Fruit fly (Drosophila melanogaster) whole organism, embryonic: ENCODE results near the gene CG31178.

Experiments used
- Asciz ChIP-seq: fragments of 200-800 bp; sonication (Bioruptor generic); optimal IDR thresholded peaks from 2 replicates; lab custom pipeline; 2017; ENCODE audit warnings: missing biosample characterization, mild to moderate bottlenecking, missing genetic modification characterization, missing genetic modification reagents
- Atf-2 ChIP-seq: fragments of 200-800 bp; sonication (Bioruptor generic); optimal IDR thresholded peaks from 2 replicates; lab custom pipeline; 2016; ENCODE audit warnings: missing biosample characterization, missing genetic modification characterization
- Awh ChIP-seq: fragments of 200-800 bp; sonication (Bioruptor generic); IDR thresholded peaks from 2 replicates; pipeline ENCODE4, ENCODE4 v1.3.6; 2022; ENCODE audit warnings: missing biosample characterization, missing genetic modification characterization
- CG10959 ChIP-seq: fragments of 200-800 bp; sonication (Bioruptor generic); IDR thresholded peaks from 2 replicates; pipeline ENCODE4 v1.3.6; 2022; ENCODE audit warnings: missing biosample characterization, missing genetic modification characterization
- CG11695 ChIP-seq: fragments of 200-800 bp; sonication (Bioruptor generic); IDR thresholded peaks from 3 replicates; pipeline ENCODE4 v1.3.6; 2022; ENCODE audit warnings: missing biosample characterization, missing genetic modification characterization
- CG12219 ChIP-seq: fragments of 200-800 bp; sonication (Bioruptor generic); optimal IDR thresholded peaks from 3 replicates; lab custom pipeline; 2018; ENCODE audit warnings: missing biosample characterization, mild to moderate bottlenecking, missing genetic modification characterization
- CG14710 ChIP-seq: fragments of 200-800 bp; sonication (Bioruptor generic); optimal IDR thresholded peaks from 3 replicates; lab custom pipeline; 2019; ENCODE audit warnings: missing biosample characterization, mild to moderate bottlenecking, missing genetic modification characterization, moderate library complexity
- CG15696 ChIP-seq: fragments of 200-800 bp; sonication (Bioruptor generic); optimal IDR thresholded peaks from 2 replicates; lab custom pipeline; 2019; ENCODE audit warnings: missing biosample characterization, mild to moderate bottlenecking, missing genetic modification characterization, moderate library complexity
- CG1602 ChIP-seq: fragments of 200-800 bp; sonication (Bioruptor generic); optimal IDR thresholded peaks from 3 replicates; lab custom pipeline; 2016; ENCODE audit warnings: missing biosample characterization, missing genetic modification characterization
- CG1603 ChIP-seq: fragments of 200-800 bp; sonication (Bioruptor generic); optimal IDR thresholded peaks from 2 replicates; lab custom pipeline; 2019; ENCODE audit warnings: missing biosample characterization, mild to moderate bottlenecking, missing genetic modification characterization, moderate library complexity
- CG2199 ChIP-seq: fragments of 200-800 bp; sonication (Bioruptor generic); IDR thresholded peaks from 3 replicates; pipeline ENCODE4 v1.3.6; 2022; ENCODE audit warnings: missing biosample characterization, missing genetic modification characterization
- CG31441 ChIP-seq: fragments of 200-800 bp; sonication (Bioruptor generic); IDR thresholded peaks from 2 replicates; pipeline ENCODE4 v1.3.6; 2022; ENCODE audit warnings: missing biosample characterization, missing genetic modification characterization
- CG3995 ChIP-seq: fragments of 200-800 bp; sonication (Bioruptor generic); optimal IDR thresholded peaks from 3 replicates; lab custom pipeline; 2016; ENCODE audit warnings: missing biosample characterization, missing genetic modification characterization
- CG8359 ChIP-seq: fragments of 200-800 bp; sonication (Bioruptor generic); optimal IDR thresholded peaks from 2 replicates; lab custom pipeline; 2017; ENCODE audit warnings: missing biosample characterization, mild to moderate bottlenecking, missing genetic modification characterization, borderline replicate concordance
- CG8924 ChIP-seq: fragments of 200-800 bp; optimal IDR thresholded peaks from 3 replicates; lab custom pipeline; 2019; ENCODE audit warnings: missing biosample characterization, mild to moderate bottlenecking, missing genetic modification characterization, moderate library complexity
- CrebB ChIP-seq: fragments of 200-800 bp; sonication (Bioruptor generic); optimal IDR thresholded peaks from 3 replicates; lab custom pipeline; 2018; ENCODE audit warnings: missing biosample characterization, mild to moderate bottlenecking, missing genetic modification characterization
- Lpt ChIP-seq: fragments of >200 bp; optimal IDR thresholded peaks from 2 replicates; lab custom pipeline; 2018; ENCODE audit warnings: missing biosample characterization, missing genetic modification characterization
- MTF-1 ChIP-seq: fragments of 200-800 bp; sonication (Bioruptor generic); optimal IDR thresholded peaks from 2 replicates; lab custom pipeline; 2018; ENCODE audit warnings: missing biosample characterization, mild to moderate bottlenecking, missing genetic modification characterization, borderline replicate concordance
- Mad ChIP-seq: fragments of 200-800 bp; sonication (Bioruptor generic); optimal IDR thresholded peaks from 2 replicates; lab custom pipeline; 2016; ENCODE audit warnings: missing biosample characterization, missing genetic modification characterization
- Meics ChIP-seq: fragments of 200-800 bp; sonication (Bioruptor generic); optimal IDR thresholded peaks from 2 replicates; lab custom pipeline; 2017; ENCODE audit warnings: missing biosample characterization, mild to moderate bottlenecking, missing genetic modification characterization
- NK7.1 ChIP-seq: fragments of 200-800 bp; sonication (Bioruptor generic); optimal IDR thresholded peaks from 3 replicates; lab custom pipeline; 2016; ENCODE audit warnings: missing biosample characterization, missing genetic modification characterization
- PHDP ChIP-seq: fragments of 200-800 bp; sonication (Bioruptor generic); optimal IDR thresholded peaks from 3 replicates; lab custom pipeline; 2018; ENCODE audit warnings: missing biosample characterization, mild to moderate bottlenecking, missing genetic modification characterization, moderate library complexity
- Scr ChIP-seq: fragments of 200-800 bp; sonication (Bioruptor generic); IDR thresholded peaks from 2 replicates; pipeline ENCODE4 v1.3.6; 2022; ENCODE audit warnings: missing biosample characterization, missing genetic modification characterization; ENCODE audit not compliant: partially characterized antibody
- Sry-δ ChIP-seq: fragments of 200-800 bp; sonication (Bioruptor generic); optimal IDR thresholded peaks from 2 replicates; lab custom pipeline; 2016; ENCODE audit warnings: missing biosample characterization, missing genetic modification characterization
- Ssrp ChIP-seq: fragments of 200-800 bp; sonication (Bioruptor generic); optimal IDR thresholded peaks from 2 replicates; lab custom pipeline; 2018; ENCODE audit warnings: missing biosample characterization, mild to moderate bottlenecking, missing genetic modification characterization, moderate library complexity
- TFAM ChIP-seq: fragments of 200-800 bp; sonication (Bioruptor generic); optimal IDR thresholded peaks from 2 replicates; lab custom pipeline; 2017; ENCODE audit warnings: missing biosample characterization, missing genetic modification characterization, inconsistent platforms
- Xbp1 ChIP-seq: fragments of 200-800 bp; sonication (Bioruptor generic); optimal IDR thresholded peaks from 3 replicates; lab custom pipeline; 2016; ENCODE audit warnings: missing biosample characterization, mild to moderate bottlenecking, missing genetic modification characterization
- bab2 ChIP-seq: fragments of 200-800 bp; sonication (Bioruptor generic); optimal IDR thresholded peaks from 2 replicates; lab custom pipeline; 2016; ENCODE audit warnings: missing biosample characterization, missing genetic modification characterization
- bowl ChIP-seq: fragments of 200-800 bp; sonication (Bioruptor generic); IDR thresholded peaks from 2 replicates; pipeline ENCODE4 v1.3.6; 2022; ENCODE audit warnings: missing biosample characterization, missing genetic modification characterization
- crol ChIP-seq: fragments of 200-800 bp; sonication (Bioruptor generic); IDR thresholded peaks from 2 replicates; pipeline ENCODE4 v1.3.6; 2022; ENCODE audit warnings: missing biosample characterization, missing genetic modification characterization
- disco-r ChIP-seq: fragments of 200-800 bp; sonication (Bioruptor generic); optimal IDR thresholded peaks from 2 replicates; lab custom pipeline; 2016; ENCODE audit warnings: missing biosample characterization, missing genetic modification characterization
- dysf ChIP-seq: fragments of 200-800 bp; sonication (Bioruptor generic); IDR thresholded peaks from 3 replicates; pipeline ENCODE4 v1.3.6; 2022; ENCODE audit warnings: missing biosample characterization, missing genetic modification characterization
- fd64A ChIP-seq: fragments of 200-800 bp; sonication (Bioruptor generic); optimal IDR thresholded peaks from 3 replicates; lab custom pipeline; 2018; ENCODE audit warnings: missing biosample characterization, mild to moderate bottlenecking, missing genetic modification characterization
- gce ChIP-seq: fragments of 200-800 bp; sonication (Bioruptor generic); IDR thresholded peaks from 3 replicates; pipeline ENCODE4 v1.3.6; 2022; ENCODE audit warnings: missing biosample characterization, missing genetic modification characterization
- gcm2 ChIP-seq: fragments of 200-800 bp; sonication (Bioruptor generic); optimal IDR thresholded peaks from 2 replicates; lab custom pipeline; 2016; ENCODE audit warnings: missing biosample characterization, missing genetic modification characterization
- her ChIP-seq: fragments of 200-800 bp; sonication (Bioruptor generic); optimal IDR thresholded peaks from 2 replicates; lab custom pipeline; 2016; ENCODE audit warnings: missing biosample characterization, missing genetic modification characterization
- jumu ChIP-seq: fragments of 200-800 bp; sonication (Bioruptor generic); optimal IDR thresholded peaks from 3 replicates; lab custom pipeline; 2016; ENCODE audit warnings: missing biosample characterization, missing genetic modification characterization
- knrl ChIP-seq: fragments of 200-800 bp; sonication (Bioruptor generic); IDR thresholded peaks from 3 replicates; pipeline ENCODE4 v1.3.6; 2022; ENCODE audit warnings: missing biosample characterization, missing genetic modification characterization; ENCODE audit not compliant: partially characterized antibody
- nmo ChIP-seq: fragments of 200-800 bp; sonication (Bioruptor generic); optimal IDR thresholded peaks from 2 replicates; lab custom pipeline; 2018; ENCODE audit warnings: missing biosample characterization, mild to moderate bottlenecking, missing genetic modification characterization, moderate library complexity
- nom ChIP-seq: fragments of 200-800 bp; sonication (Bioruptor generic); optimal IDR thresholded peaks from 2 replicates; lab custom pipeline; 2017; ENCODE audit warnings: missing biosample characterization, missing genetic modification characterization, mild to moderate bottlenecking, moderate library complexity, missing genetic modification reagents
- phol ChIP-seq: fragments of 200-800 bp; sonication (Bioruptor generic); optimal IDR thresholded peaks from 3 replicates; lab custom pipeline; 2018; ENCODE audit warnings: missing biosample characterization, mild to moderate bottlenecking, missing genetic modification characterization, moderate library complexity
- ro ChIP-seq: fragments of 200-800 bp; sonication (Bioruptor generic); IDR thresholded peaks from 2 replicates; pipeline ENCODE4 v1.3.6; 2022; ENCODE audit warnings: missing biosample characterization, missing genetic modification characterization
- row ChIP-seq: fragments of 200-800 bp; sonication (Bioruptor generic); IDR thresholded peaks from 3 replicates; pipeline ENCODE4 v1.3.6; 2022; ENCODE audit warnings: missing biosample characterization, missing genetic modification characterization
- schlank ChIP-seq: fragments of 200-800 bp; sonication (Bioruptor generic); optimal IDR thresholded peaks from 2 replicates; lab custom pipeline; 2018; ENCODE audit warnings: missing biosample characterization, mild to moderate bottlenecking, missing genetic modification characterization
- slou ChIP-seq: fragments of 200-800 bp; sonication (Bioruptor generic); optimal IDR thresholded peaks from 3 replicates; lab custom pipeline; 2016; ENCODE audit warnings: missing biosample characterization, missing genetic modification characterization
- sna ChIP-seq: fragments of 200-800 bp; sonication (Bioruptor generic); IDR thresholded peaks from 2 replicates; pipeline ENCODE4 v1.3.6; 2022; ENCODE audit warnings: missing biosample characterization, missing genetic modification characterization; ENCODE audit not compliant: partially characterized antibody
- sob ChIP-seq: fragments of 200-800 bp; sonication (Bioruptor generic); IDR thresholded peaks from 2 replicates; pipeline ENCODE4 v1.3.6; 2022; ENCODE audit warnings: missing biosample characterization, missing genetic modification characterization
- tio ChIP-seq: fragments of 200-800 bp; sonication (Bioruptor generic); optimal IDR thresholded peaks from 2 replicates; lab custom pipeline; 2017; ENCODE audit warnings: missing biosample characterization, missing genetic modification characterization, inconsistent platforms
- usp ChIP-seq: fragments of >200 bp; optimal IDR thresholded peaks from 2 replicates; lab custom pipeline; 2017; ENCODE audit warnings: missing biosample characterization, missing genetic modification characterization
- z ChIP-seq: fragments of 200-800 bp; sonication (Bioruptor generic); IDR thresholded peaks from 3 replicates; pipeline ENCODE4 v1.3.6; 2022; ENCODE audit warnings: missing biosample characterization, missing genetic modification characterization

Gene CG31178

DNA sequence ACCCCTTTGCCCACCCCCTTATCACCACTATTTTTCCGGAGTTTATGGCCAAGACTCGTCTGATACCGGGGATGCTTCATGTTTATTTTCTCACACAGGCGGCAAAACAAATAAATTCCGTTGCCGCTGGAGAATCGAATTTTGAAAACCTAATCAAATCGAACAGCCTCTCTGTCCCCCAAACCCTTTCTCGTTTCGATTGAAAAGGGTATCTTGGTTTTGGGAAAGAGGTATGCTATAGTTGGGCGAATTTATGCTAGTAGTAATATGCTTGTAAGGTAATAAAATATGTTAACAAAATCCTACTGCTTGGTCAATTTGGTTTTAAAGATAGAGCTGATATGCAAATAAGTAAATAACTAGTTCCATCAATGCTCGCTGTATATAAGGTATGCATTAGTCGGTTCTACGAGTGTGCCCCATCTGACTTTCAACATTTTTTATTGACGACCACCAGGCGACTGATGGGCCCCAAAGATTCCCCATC, 45.5 kb upstream of the CG31178 start (continued):
- TF ChIP-seq tio (GFP tag; lab: Kevin White, UChicago) (peak; percentile 62), CG10959 (peak; percentile 84), nom (GFP tag; lab: Kevin White, UChicago) (no peak), CG11695 (GFP tag; lab: Robert Waterston, UW) (no peak), CG3995 (no peak), sob (GFP tag; lab: Robert Waterston, UW) (no peak), her (no peak), gcm2 (GFP tag; lab: Kevin White, UChicago) (peak; percentile 1), usp (GFP tag; lab: Kevin White, UChicago) (no peak), CG2199 (no peak), jumu (GFP tag; lab: Kevin White, UChicago) (peak; percentile 79), CrebB (peak; percentile 29), Meics (no peak), Xbp1 (peak; percentile 75), CG14710 (tag; lab: Kevin White, UChicago) (peak; percentile 77), CG8359 (GFP tag; lab: Kevin White, UChicago) (peak; percentile 41), bab2 (peak; percentile 81), dysf (GFP tag; lab: Robert Waterston, UW) (peak; percentile 68; the same call in 2 of the 3 replicates), gce (GFP tag; lab: Robert Waterston, UW) (peak; percentile 79; the same call in 2 of the 3 replicates), MTF-1 (GFP tag; lab: Kevin White, UChicago) (peak; percentile 12), ro (GFP tag; lab: Robert Waterston, UW) (peak; percentile 52; the same call in 1 of the 2 replicates), CG1603 (tag; lab: Kevin White, UChicago) (peak; percentile 93), CG31441 (GFP tag; lab: Robert Waterston, UW) (peak; percentile 51; the same call in 1 of the 2 replicates), NK7.1 (no peak), disco-r (GFP tag; lab: Kevin White, UChicago) (peak; percentile 7), Sry-δ (GFP tag; lab: Kevin White, UChicago) (peak; percentile 14), crol (GFP tag; lab: Robert Waterston, UW) (no peak; the same call in 1 of the 2 replicates), z (peak; percentile 56; the same call in 1 of the 3 replicates), nmo (GFP tag; lab: Kevin White, UChicago) (peak; percentile 90), TFAM (GFP tag; lab: Kevin White, UChicago) (no peak), Ssrp (peak; percentile 86), CG1602 (GFP tag; lab: Kevin White, UChicago) (peak; percentile 79), Scr (no peak), Mad (GFP tag; lab: Kevin White, UChicago) (peak; percentile 51), schlank (tag; lab: Kevin White, UChicago) (no peak), PHDP (tag; lab: Kevin White, UChicago) (peak; percentile 69), CG12219 (GFP tag; lab: Kevin White, UChicago) (peak; percentile 70), row (GFP tag; lab: Robert Waterston, UW) (peak; percentile 86), knrl (GFP tag; lab: Robert Waterston, UW) (no peak), fd64A (GFP tag; lab: Kevin White, UChicago) (no peak), sna (GFP tag; lab: Robert Waterston, UW) (no peak), CG15696 (tag; lab: Kevin White, UChicago) (peak; percentile 63), Lpt (GFP tag; lab: Kevin White, UChicago) (no peak), CG8924 (tag; lab: Kevin White, UChicago) (peak; percentile 73), Asciz (GFP tag; lab: Kevin White, UChicago) (peak; percentile 60), Atf-2 (GFP tag; lab: Kevin White, UChicago) (peak; percentile 71), slou (GFP tag; lab: Kevin White, UChicago) (no peak), bowl (no peak), phol (tag; lab: Kevin White, UChicago) (peak; percentile 87), Awh (GFP tag; lab: Robert Waterston, UW) (peak; percentile 83)
